Fruit fly (Drosophila melanogaster): ENCODE data around the gene ZIPIC.

ZIPIC gene

DNA sequence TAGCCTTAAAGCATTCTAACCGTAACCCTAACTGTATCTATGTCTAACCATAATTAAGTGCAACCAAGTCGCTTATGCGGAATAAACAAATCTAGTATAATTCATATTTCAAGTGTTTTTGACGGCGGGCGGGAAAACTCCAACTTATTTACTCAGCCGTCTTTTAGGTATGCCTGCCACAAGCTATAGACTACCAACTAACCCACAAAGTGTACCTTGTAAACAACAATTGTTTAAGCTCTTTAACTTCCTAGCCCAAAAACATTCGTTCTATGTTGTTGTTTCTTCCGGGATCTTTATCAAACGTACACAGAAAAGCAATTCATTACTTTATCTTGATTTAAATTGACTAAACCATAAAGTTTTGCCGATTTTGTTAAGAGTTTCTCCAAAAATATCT is 46.0 kb downstream of the ZIPIC start:
- TF ChIP-seq acj6 (GFP tag; optimal IDR thresholded peaks at IDR 0.05) (no peak), CG1621 (tag; optimal IDR thresholded peaks at IDR 0.05) (no peak), cyc (GFP tag; optimal IDR thresholded peaks at IDR 0.05) (no peak), Hr4 (GFP tag; optimal IDR thresholded peaks at IDR 0.05) (no peak), fkh (GFP tag; optimal IDR thresholded peaks at IDR 0.05) (peak; percentile 67), CG6792 (GFP tag; optimal IDR thresholded peaks at IDR 0.05) (no peak), OdsH (GFP tag; optimal IDR thresholded peaks at IDR 0.05) (no peak), CG4318 (GFP tag; optimal IDR thresholded peaks at IDR 0.05) (no peak)

All from whole organism, prepupa.